Worm (Caenorhabditis elegans) whole organism, L2 larva: ENCODE results near the gene F59F5.4.

ENCODE experiments used
- lin-13 ChIP-seq: fragments of 150-350 bp; optimal IDR thresholded peaks from 2 replicates; lab custom pipeline; 2014; ENCODE audit warnings: missing biosample characterization, missing genetic modification reagents, missing genetic modification characterization
- mab-5 ChIP-seq: fragments of 150-350 bp; optimal IDR thresholded peaks from 2 replicates; lab custom pipeline; 2014; ENCODE audit warnings: missing biosample characterization, missing genetic modification characterization
- sma-3 ChIP-seq: sonication (generic microtip); optimal IDR thresholded peaks from 2 replicates; lab custom pipeline; 2016; ENCODE audit warnings: missing genetic modification reagents, missing genetic modification characterization, missing compliant biosample characterization
- unc-55 ChIP-seq: fragments of 150-350 bp; sonication (generic microtip); optimal IDR thresholded peaks from 3 replicates; lab custom pipeline; 2014; ENCODE audit warnings: missing biosample characterization, missing genetic modification reagents, missing genetic modification characterization

DNA sequence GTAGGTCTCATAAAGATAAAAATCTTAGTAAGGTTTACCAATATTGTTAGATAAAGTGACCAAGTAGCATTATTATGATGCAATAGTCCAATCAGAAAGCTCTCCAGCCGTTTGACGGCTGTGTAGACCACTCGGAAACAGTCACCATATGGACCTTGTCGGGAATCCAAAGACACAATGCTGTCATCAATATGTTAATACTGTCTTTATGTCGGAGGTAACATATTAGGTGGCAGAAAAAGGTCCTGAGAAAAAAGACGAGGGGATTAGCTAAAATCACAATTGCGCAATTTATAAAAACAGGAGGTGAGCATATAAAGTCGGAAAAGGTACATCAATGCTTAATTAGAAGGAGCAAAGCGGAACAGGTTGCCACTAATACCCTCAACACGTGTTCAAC lies 34.8 kb upstream of the F59F5.4 start:
- no peak for TF ChIP-seq unc-55 (GFP tag; lab: Kevin White, UChicago)
- TF ChIP-seq sma-3 (GFP tag; lab: Kevin White, UChicago), result no peak
- no peak for TF ChIP-seq lin-13
- no peak for TF ChIP-seq mab-5 (tag; lab: Kevin White, UChicago)
